Worm (Caenorhabditis elegans): ENCODE results near the gene M01H9.4.

- peak; percentile 40 for TF ChIP-seq R02D3.7 (tag; optimal IDR thresholded peaks at IDR 0.05)
- TF ChIP-seq fos-1 (tag; optimal IDR thresholded peaks at IDR 0.05), result no peak
- TF ChIP-seq nhr-77 (tag; optimal IDR thresholded peaks at IDR 0.05), result peak; percentile 16
- peak; percentile 63 for TF ChIP-seq nhr-23 (tag; optimal IDR thresholded peaks at IDR 0.05)
- TF ChIP-seq nhr-237 (tag; optimal IDR thresholded peaks at IDR 0.05), result no peak
- TF ChIP-seq ama-1 (optimal IDR thresholded peaks at IDR 0.05), result no peak
- no peak for TF ChIP-seq unc-62 (GFP tag; optimal IDR thresholded peaks at IDR 0.05)
- peak; percentile 31 for TF ChIP-seq fkh-10 (GFP tag; optimal IDR thresholded peaks at IDR 0.05)
- TF ChIP-seq pqm-1 (tag; optimal IDR thresholded peaks at IDR 0.05), result peak; percentile 57
- no peak for TF ChIP-seq ZK546.5 (tag; optimal IDR thresholded peaks at IDR 0.05)
- no peak for TF ChIP-seq aly-2 (tag; optimal IDR thresholded peaks at IDR 0.05)
- no peak for TF ChIP-seq nhr-28 (tag; optimal IDR thresholded peaks at IDR 0.05)
These were observed 30.6 kb upstream of the M01H9.4 start, which contains the start of gene sar-1 for ce11 chrIV:4513269-4513819.

All from whole organism, L3 larva.